Fruit fly (Drosophila melanogaster): Measurements from ENCODE around the gene Rsph9.

Gene Rsph9

dm6 chr2L:17378767-17379301 is 33.6 kb downstream of the Rsph9 start (continued):
- TF ChIP-seq CG6654 (GFP tag; optimal IDR thresholded peaks at IDR 0.05) (peak; percentile 80), B-H2 (GFP tag; optimal IDR thresholded peaks at IDR 0.05) (peak; percentile 92), odd (GFP tag; optimal IDR thresholded peaks at IDR 0.05) (peak; percentile 93), inv (GFP tag; IDR thresholded peaks at IDR 0.05; ENCODE audit: partially characterized antibody) (no peak), corto (GFP tag; optimal IDR thresholded peaks at IDR 0.05) (no peak), Ptx1 (GFP tag; IDR thresholded peaks at IDR 0.05) (peak; percentile 95), HLH54F (GFP tag; optimal IDR thresholded peaks at IDR 0.05) (peak; percentile 90), Fer2 (tag; optimal IDR thresholded peaks at IDR 0.05) (peak; percentile 93), Camta (GFP tag; optimal IDR thresholded peaks at IDR 0.05) (peak; percentile 99), dpn (GFP tag; optimal IDR thresholded peaks at IDR 0.05) (peak; percentile 93 to 98), CG11696 (GFP tag; IDR thresholded peaks at IDR 0.05) (no peak; the same call in none of the 2 replicates), CG7271 (tag; optimal IDR thresholded peaks at IDR 0.05) (peak; percentile 99), CG9932 (GFP tag; IDR thresholded peaks at IDR 0.05) (peak; percentile 91), Poxn (GFP tag; IDR thresholded peaks at IDR 0.05) (peak; percentile 69), CG8281 (tag; optimal IDR thresholded peaks at IDR 0.05) (peak; percentile 91), zf30C (GFP tag; optimal IDR thresholded peaks at IDR 0.05) (peak; percentile 1), CG2678 (tag; optimal IDR thresholded peaks at IDR 0.05) (peak; percentile 98), ssp (GFP tag; IDR thresholded peaks at IDR 0.05) (peak; percentile 84), CG2712 (tag; optimal IDR thresholded peaks at IDR 0.05) (peak; percentile 96), CG14710 (tag; optimal IDR thresholded peaks at IDR 0.05) (peak; percentile 98), CG2129 (GFP tag; IDR thresholded peaks at IDR 0.05; ENCODE audit: partially characterized antibody) (no peak), pum (GFP tag; optimal IDR thresholded peaks at IDR 0.05) (peak; percentile 93), jigr1 (GFP tag; IDR thresholded peaks at IDR 0.05) (peak; percentile 81; the same call in 1 of the 3 replicates), CG42726 (GFP tag; IDR thresholded peaks at IDR 0.05; ENCODE audit: partially characterized antibody) (no peak), Max (GFP tag; optimal IDR thresholded peaks at IDR 0.05) (peak; percentile 99), ase (GFP tag; IDR thresholded peaks at IDR 0.05) (peak; percentile 88), Hey (tag; optimal IDR thresholded peaks at IDR 0.05) (peak; percentile 84), Dll (GFP tag; IDR thresholded peaks at IDR 0.05; ENCODE audit: partially characterized antibody) (no peak), ind (GFP tag; optimal IDR thresholded peaks at IDR 0.05) (peak; percentile 91), eve (GFP tag; optimal IDR thresholded peaks at IDR 0.05) (peak in 1 of 2 experiments; percentile 93), CG6689 (GFP tag; IDR thresholded peaks at IDR 0.05) (peak; percentile 95), ci (GFP tag; IDR thresholded peaks at IDR 0.05) (peak; percentile 95), CG1603 (tag; optimal IDR thresholded peaks at IDR 0.05) (peak; percentile 95), stwl (tag; optimal IDR thresholded peaks at IDR 0.05) (peak; percentile 93), dm (GFP tag; optimal IDR thresholded peaks at IDR 0.05) (peak; percentile 89), HLH4C (GFP tag; IDR thresholded peaks at IDR 0.05; ENCODE audit: partially characterized antibody) (no peak), ash1 (GFP tag; optimal IDR thresholded peaks at IDR 0.05) (peak; percentile 97), amos (GFP tag; IDR thresholded peaks at IDR 0.05; ENCODE audit: partially characterized antibody) (no peak), CG1233 (GFP tag; optimal IDR thresholded peaks at IDR 0.05) (peak; percentile 99), CG11085 (GFP tag; IDR thresholded peaks at IDR 0.05) (peak; percentile 87), CG30431 (GFP tag; optimal IDR thresholded peaks at IDR 0.05) (peak; percentile 93), CG8388 (GFP tag; optimal IDR thresholded peaks at IDR 0.05) (peak; percentile 92), CG8944 (GFP tag; optimal IDR thresholded peaks at IDR 0.05) (peak; percentile 90), CG12744 (GFP tag; optimal IDR thresholded peaks at IDR 0.05) (peak; percentile 94), kah (GFP tag; optimal IDR thresholded peaks at IDR 0.05) (peak; percentile 91), CG10979 (tag; optimal IDR thresholded peaks at IDR 0.05) (peak; percentile 94), CG6813 (GFP tag; optimal IDR thresholded peaks at IDR 0.05) (peak; percentile 100), tap (tag; optimal IDR thresholded peaks at IDR 0.05) (peak; percentile 95), NK7.1 (GFP tag; optimal IDR thresholded peaks at IDR 0.05) (peak; percentile 98)
